Fruit fly (Drosophila melanogaster): Measurements from ENCODE around the gene CG10352.

Gene CG10352

dm6 chrX:11885356-11885755 lies 8.4 kb upstream of the CG10352 start (continued):
- TF ChIP-seq B-H2 (GFP tag; optimal IDR thresholded peaks at IDR 0.05) (peak; percentile 18), CoRest (tag; optimal IDR thresholded peaks at IDR 0.05) (peak; percentile 54), insv (GFP tag; optimal IDR thresholded peaks at IDR 0.05) (no peak), lola (GFP tag; optimal IDR thresholded peaks at IDR 0.05) (no peak), esg (GFP tag; conservative IDR thresholded peaks at IDR 0.05) (peak; percentile 34; the same call in 1 of the 2 replicates), CG4282 (GFP tag; optimal IDR thresholded peaks at IDR 0.05) (peak; percentile 16), gt (GFP tag; IDR thresholded peaks at IDR 0.05) (no peak), CG13296 (GFP tag; optimal IDR thresholded peaks at IDR 0.05) (peak; percentile 69), NfI (GFP tag; optimal IDR thresholded peaks at IDR 0.05) (peak; percentile 41), nau (GFP tag; optimal IDR thresholded peaks at IDR 0.05) (no peak), gfzf (GFP tag; optimal IDR thresholded peaks at IDR 0.05) (no peak), CG3847 (GFP tag; IDR thresholded peaks at IDR 0.05) (peak; percentile 48), Hsf (GFP tag; optimal IDR thresholded peaks at IDR 0.05) (no peak), lbe (GFP tag; optimal IDR thresholded peaks at IDR 0.05) (no peak), HmgD (GFP tag; optimal IDR thresholded peaks at IDR 0.05) (no peak), CG5953 (GFP tag; IDR thresholded peaks at IDR 0.05) (no peak), dmrt99B (tag; optimal IDR thresholded peaks at IDR 0.05) (peak; percentile 37), exex (tag; optimal IDR thresholded peaks at IDR 0.05) (peak; percentile 26), CG10959 (GFP tag; IDR thresholded peaks at IDR 0.05) (no peak), fd96Cb (tag; optimal IDR thresholded peaks at IDR 0.05) (peak; percentile 18), C15 (GFP tag; IDR thresholded peaks at IDR 0.05) (no peak), D19B (GFP tag; optimal IDR thresholded peaks at IDR 0.05) (peak; percentile 27), HmgZ (tag; optimal IDR thresholded peaks at IDR 0.05) (no peak), CG18619 (GFP tag; optimal IDR thresholded peaks at IDR 0.05) (peak; percentile 37), caup (GFP tag; optimal IDR thresholded peaks at IDR 0.05; ENCODE audit: severe bottlenecking) (peak; percentile 31), CG17359 (tag; optimal IDR thresholded peaks at IDR 0.05) (peak; percentile 37), Sox100B (GFP tag; optimal IDR thresholded peaks at IDR 0.05) (peak; percentile 51), sd (tag; optimal IDR thresholded peaks at IDR 0.05) (peak; percentile 20), sens (GFP tag) (peak; percentile 66), CG18011 (GFP tag; optimal IDR thresholded peaks at IDR 0.05) (peak; percentile 6), CG13424 (tag; optimal IDR thresholded peaks at IDR 0.05) (peak; percentile 61), Ada2b (GFP tag; IDR thresholded peaks at IDR 0.05) (peak; percentile 26; the same call in 1 of the 2 replicates), Meics (GFP tag; optimal IDR thresholded peaks at IDR 0.05) (peak; percentile 62), ken (GFP tag; IDR thresholded peaks at IDR 0.05) (no peak), gce (GFP tag; IDR thresholded peaks at IDR 0.05) (no peak), D19A (tag; optimal IDR thresholded peaks at IDR 0.05) (peak; percentile 42), tx (GFP tag; optimal IDR thresholded peaks at IDR 0.05) (no peak), CG17385 (GFP tag; optimal IDR thresholded peaks at IDR 0.05) (peak; percentile 51), Xbp1 (GFP tag; optimal IDR thresholded peaks at IDR 0.05) (peak; percentile 33), HLH3B (GFP tag; IDR thresholded peaks at IDR 0.05) (peak; percentile 10; the same call in 1 of the 2 replicates), Dek (tag; optimal IDR thresholded peaks at IDR 0.05) (peak; percentile 37), tna (GFP tag; IDR thresholded peaks at IDR 0.05; ENCODE audit: partially characterized antibody) (0 out of 2 replicates have a peak, but pooled peaks have one; percentile 25), CG2199 (GFP tag; IDR thresholded peaks at IDR 0.05) (peak; percentile 34; the same call in 1 of the 3 replicates), gem (tag; optimal IDR thresholded peaks at IDR 0.05) (peak; percentile 71), Ssrp (tag; optimal IDR thresholded peaks at IDR 0.05) (peak; percentile 3), CG13894 (tag; optimal IDR thresholded peaks at IDR 0.05) (peak; percentile 7), odd (GFP tag; optimal IDR thresholded peaks at IDR 0.05) (peak; percentile 30), CG12659 (GFP tag; optimal IDR thresholded peaks at IDR 0.05) (peak; percentile 58), CG11695 (GFP tag; IDR thresholded peaks at IDR 0.05) (peak; percentile 19; the same call in 1 of the 3 replicates), chm (GFP tag; IDR thresholded peaks at IDR 0.05) (0 out of 2 replicates have a peak, but pooled peaks have one; percentile 15)

All from whole organism, embryonic.